Worm (Caenorhabditis elegans): ENCODE results near the gene cyk-4.

ce11 chrIII:13732665-13733064, 38.4 kb downstream of the cyk-4 start:
- TF ChIP-seq hlh-15 (tag; optimal IDR thresholded peaks at IDR 0.05) (no peak), pha-4 (tag; optimal IDR thresholded peaks at IDR 0.05) (no peak), mec-3 (tag; optimal IDR thresholded peaks at IDR 0.05; ENCODE audit: borderline replicate concordance) (no peak), ceh-48 (tag; optimal IDR thresholded peaks at IDR 0.05) (no peak), fax-1 (tag; optimal IDR thresholded peaks at IDR 0.05) (no peak), pqm-1 (tag; optimal IDR thresholded peaks at IDR 0.05) (no peak), elt-2 (tag; optimal IDR thresholded peaks at IDR 0.05) (no peak), gmeb-2 (tag; optimal IDR thresholded peaks at IDR 0.05) (no peak), ref-2 (tag; optimal IDR thresholded peaks at IDR 0.05) (no peak), pax-1 (tag; optimal IDR thresholded peaks at IDR 0.05) (no peak), hlh-13 (GFP tag; optimal IDR thresholded peaks at IDR 0.05) (no peak), unc-55 (GFP tag; optimal IDR thresholded peaks at IDR 0.05) (no peak), dve-1 (tag; optimal IDR thresholded peaks at IDR 0.05) (no peak), sox-4 (tag; optimal IDR thresholded peaks at IDR 0.05) (no peak)

All from whole organism, late embryonic.